Fruit fly (Drosophila melanogaster): ENCODE data around the gene Gr64e.

The Gr64e gene

dm6 chr3L:4018228-4018928, 13.6 kb upstream of the Gr64e start, which contains the start of gene FoxL1 (continued):
- peak; percentile 2 for TF ChIP-seq CG7839 (tag; optimal IDR thresholded peaks at IDR 0.05)
- TF ChIP-seq dan (GFP tag; IDR thresholded peaks at IDR 0.05): no peak
- no peak for TF ChIP-seq Stat92E (GFP tag; optimal IDR thresholded peaks at IDR 0.05)

DNA sequence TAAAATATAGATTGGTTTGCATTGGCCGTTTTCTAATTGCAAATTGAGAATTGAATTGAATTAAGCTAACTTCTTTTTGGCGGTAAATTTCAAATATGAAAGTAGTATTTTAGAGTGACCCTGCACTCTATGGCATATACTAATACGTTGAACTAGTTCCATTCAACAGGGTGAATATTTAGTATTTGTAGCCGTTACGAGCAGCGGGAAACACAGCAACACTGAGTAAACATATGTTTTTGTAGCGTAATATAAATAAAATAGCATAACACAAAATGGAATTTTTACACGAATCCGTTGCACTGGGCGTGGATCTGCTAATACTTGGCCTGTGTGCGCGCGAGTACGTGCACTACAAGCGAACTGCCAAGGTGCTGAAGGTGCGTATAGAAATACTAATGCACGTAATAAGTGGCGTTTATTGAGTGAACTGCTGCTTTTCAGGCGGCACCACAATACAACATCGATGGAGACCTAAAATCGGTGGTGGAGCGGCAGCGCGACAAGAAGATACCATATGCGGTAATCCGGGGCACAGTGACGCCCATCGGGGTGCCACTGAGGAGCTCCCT, 10.6 kb upstream of the Gr64e start, which contains the start of gene Mul1:
Gene Mul1 (plus strand): TSS at position 198 of the 572 bp plus-strand sequence.
- TF ChIP-seq twi (tag; optimal IDR thresholded peaks at IDR 0.05) (peak; percentile 33), CG6254 (GFP tag; optimal IDR thresholded peaks at IDR 0.05) (peak; percentile 36), CG7556 (GFP tag; optimal IDR thresholded peaks at IDR 0.05) (no peak), CG6791 (GFP tag; IDR thresholded peaks at IDR 0.05; ENCODE audit: partially characterized antibody) (no peak), CG33213 (GFP tag; optimal IDR thresholded peaks at IDR 0.05) (peak; percentile 54), Awh (GFP tag; IDR thresholded peaks at IDR 0.05) (no peak), row (GFP tag; IDR thresholded peaks at IDR 0.05) (peak; percentile 27; the same call in 1 of the 3 replicates), Nf-YC (tag; optimal IDR thresholded peaks at IDR 0.05) (no peak), CG9797 (GFP tag; optimal IDR thresholded peaks at IDR 0.05) (peak; percentile 78), CG2199 (GFP tag; IDR thresholded peaks at IDR 0.05) (no peak), CoRest (tag; optimal IDR thresholded peaks at IDR 0.05) (peak; percentile 11), Myb (GFP tag; optimal IDR thresholded peaks at IDR 0.05) (peak; percentile 84), CG15514 (GFP tag; optimal IDR thresholded peaks at IDR 0.05) (peak; percentile 99), zen2 (GFP tag; IDR thresholded peaks at IDR 0.05; ENCODE audit: partially characterized antibody) (no peak), dimm (GFP tag; IDR thresholded peaks at IDR 0.05) (no peak), Ada2b (GFP tag; IDR thresholded peaks at IDR 0.05) (no peak), hbn (GFP tag; IDR thresholded peaks at IDR 0.05; ENCODE audit: partially characterized antibody) (0 out of 2 replicates have a peak, but pooled peaks have one; percentile 17), CG2116 (GFP tag; optimal IDR thresholded peaks at IDR 0.05) (peak; percentile 42), Ets97D (GFP tag; optimal IDR thresholded peaks at IDR 0.05) (peak; percentile 43), vfl (GFP tag; optimal IDR thresholded peaks at IDR 0.05) (no peak), CG8290 (GFP tag; optimal IDR thresholded peaks at IDR 0.05) (no peak), CG8290 (tag; optimal IDR thresholded peaks at IDR 0.05) (peak in 1 of 2 experiments; percentile 45), CG13624 (GFP tag; optimal IDR thresholded peaks at IDR 0.05) (peak; percentile 18), sens (GFP tag) (peak; percentile 53), PHDP (tag; optimal IDR thresholded peaks at IDR 0.05) (peak; percentile 10), phol (tag; optimal IDR thresholded peaks at IDR 0.05) (no peak), Med (GFP tag) (peak; percentile 75), CG17912 (GFP tag; optimal IDR thresholded peaks at IDR 0.05) (no peak), HmgZ (tag; optimal IDR thresholded peaks at IDR 0.05) (peak; percentile 35), MESR4 (GFP tag; optimal IDR thresholded peaks at IDR 0.05) (peak; percentile 54), scrt (GFP tag; optimal IDR thresholded peaks at IDR 0.05) (peak; percentile 83), CG2875 (GFP tag; optimal IDR thresholded peaks at IDR 0.05) (no peak), Jarid2 (GFP tag; optimal IDR thresholded peaks at IDR 0.05) (no peak), Opbp (GFP tag; IDR thresholded peaks at IDR 0.05; ENCODE audit: partially characterized antibody) (0 out of 3 replicates have a peak, but pooled peaks have one; percentile 33), Atf6 (GFP tag; IDR thresholded peaks at IDR 0.05) (no peak), nerfin-2 (GFP tag; IDR thresholded peaks at IDR 0.05; ENCODE audit: partially characterized antibody) (no peak), HLH4C (GFP tag; IDR thresholded peaks at IDR 0.05; ENCODE audit: partially characterized antibody) (0 out of 3 replicates have a peak, but pooled peaks have one; percentile 26), CG10267 (tag; optimal IDR thresholded peaks at IDR 0.05) (peak; percentile 19), Kr (GFP tag; optimal IDR thresholded peaks at IDR 0.05) (no peak), CG9437 (GFP tag; optimal IDR thresholded peaks at IDR 0.05) (peak; percentile 88), dan (GFP tag; IDR thresholded peaks at IDR 0.05) (no peak), CG10147 (GFP tag; optimal IDR thresholded peaks at IDR 0.05) (no peak), Sin3A (optimal IDR thresholded peaks at IDR 0.05) (peak; percentile 3), YL-1 (GFP tag; optimal IDR thresholded peaks at IDR 0.05) (peak; percentile 42)

Measured in whole organism, embryonic.